Worm (Caenorhabditis elegans): ENCODE measurements around the gene C35D10.5.

C35D10.5 gene

ce11 chrIII:4887291-4887690 is 25.1 kb downstream of the C35D10.5 start, which contains the start of gene clec-6:
Gene clec-6, minus strand, starts transcription at chrIII:4887444.
- TF ChIP-seq nhr-77 (tag; optimal IDR thresholded peaks at IDR 0.05) (no peak), nhr-28 (tag; optimal IDR thresholded peaks at IDR 0.05) (peak; percentile 8), daf-16 (GFP tag; optimal IDR thresholded peaks at IDR 0.05) (no peak), daf-16 (tag; optimal IDR thresholded peaks at IDR 0.05) (peak; percentile 42), dmd-6 (GFP tag; IDR thresholded peaks at IDR 0.05) (peak; percentile 36; the same call in 1 of the 2 replicates)

ce11 chrIII:4890997-4891396 is 28.8 kb downstream of the C35D10.5 start, which contains the start of gene F26F4.5:
Gene F26F4.5, minus strand, starts transcription at chrIII:4891252.
- TF ChIP-seq snpc-1.2 (GFP tag; IDR thresholded peaks at IDR 0.05) (no peak), T26A8.4 (GFP tag; IDR thresholded peaks at IDR 0.05) (no peak), unc-39 (tag; optimal IDR thresholded peaks at IDR 0.05) (no peak), zfp-3 (GFP tag; conservative IDR thresholded peaks at IDR 0.05) (no peak), unc-130 (GFP tag; optimal IDR thresholded peaks at IDR 0.05) (no peak), egl-43 (GFP tag; IDR thresholded peaks at IDR 0.05) (no peak), nhr-237 (tag; optimal IDR thresholded peaks at IDR 0.05) (no peak), aha-1 (tag) (peak; percentile 70), lin-38 (GFP tag; IDR thresholded peaks at IDR 0.05) (peak; percentile 45; the same call in 1 of the 2 replicates), nhr-28 (tag; optimal IDR thresholded peaks at IDR 0.05) (no peak), dmd-8 (GFP tag; IDR thresholded peaks at IDR 0.05) (no peak)

ce11 chrIII:4893540-4893939 is 31.4 kb downstream of the C35D10.5 start, which contains the start of gene F26F4.6:
Gene F26F4.6, minus strand, starts transcription at chrIII:4893640.
- TF ChIP-seq lim-7 (GFP tag; IDR thresholded peaks at IDR 0.05) = no peak

ce11 chrIII:4895313-4895712 is 33.2 kb downstream of the C35D10.5 start:
- peak in 1 of 2 experiments; percentile 91 for TF ChIP-seq unc-62 (GFP tag; optimal IDR thresholded peaks at IDR 0.05 in 1 of 2)
- TF ChIP-seq unc-62 (tag; optimal IDR thresholded peaks at IDR 0.05) = no peak
- TF ChIP-seq nhr-11 (tag; optimal IDR thresholded peaks at IDR 0.05) = no peak

ce11 chrIII:4899035-4899578 is 37.0 kb downstream of the C35D10.5 start, which contains the start of gene nhl-2:
Gene nhl-2, minus strand, starts transcription at chrIII:4899085.
- TF ChIP-seq dmd-6 (GFP tag; IDR thresholded peaks at IDR 0.05) = peak; percentile 5; the same call in 1 of the 2 replicates
- TF ChIP-seq ceh-62 (tag; optimal IDR thresholded peaks at IDR 0.05) = no peak
- no peak for TF ChIP-seq nhr-48 (tag; optimal IDR thresholded peaks at IDR 0.05)
- no peak for TF ChIP-seq madf-9 (GFP tag; conservative IDR thresholded peaks at IDR 0.05)
- no peak for TF ChIP-seq attf-4 (tag; optimal IDR thresholded peaks at IDR 0.05)
- TF ChIP-seq aha-1 (tag) = peak; percentile 50
- TF ChIP-seq fos-1 (tag; optimal IDR thresholded peaks at IDR 0.05) = no peak
- TF ChIP-seq hlh-30 (tag; optimal IDR thresholded peaks at IDR 0.05; ENCODE audit: insufficient read depth) = peak; percentile 76

- TF ChIP-seq nhr-28 (tag; optimal IDR thresholded peaks at IDR 0.05) (peak; percentile 98), zip-2 (tag; optimal IDR thresholded peaks at IDR 0.05) (peak; percentile 87), aha-1 (tag) (peak; percentile 100), cey-2 (tag; optimal IDR thresholded peaks at IDR 0.05; ENCODE audit: borderline replicate concordance, insufficient read depth) (peak; percentile 9), egl-27 (tag; optimal IDR thresholded peaks at IDR 0.05) (peak; percentile 62), lir-3 (tag; optimal IDR thresholded peaks at IDR 0.05) (peak; percentile 86), lin-39 (tag; optimal IDR thresholded peaks at IDR 0.05) (no peak), ceh-82 (tag; optimal IDR thresholded peaks at IDR 0.05) (peak; percentile 10), mdt-29 (GFP tag; IDR thresholded peaks at IDR 0.05) (peak; percentile 98), jun-1 (tag; optimal IDR thresholded peaks at IDR 0.05) (peak; percentile 96), daf-8 (GFP tag; IDR thresholded peaks at IDR 0.05) (peak; percentile 94; the same call in 1 of the 2 replicates), tag-97 (GFP tag; IDR thresholded peaks at IDR 0.05) (no peak), tra-1 (GFP tag; IDR thresholded peaks at IDR 0.05) (peak; percentile 99), arid-1 (GFP tag; conservative IDR thresholded peaks at IDR 0.05) (peak; percentile 95), sdz-12 (GFP tag; optimal IDR thresholded peaks at IDR 0.05) (peak; percentile 95), T20F7.1 (GFP tag; optimal IDR thresholded peaks at IDR 0.05) (peak; percentile 95), pqm-1 (tag; optimal IDR thresholded peaks at IDR 0.05) (peak; percentile 31), lin-13 (GFP tag; optimal IDR thresholded peaks at IDR 0.05) (peak; percentile 97), nhr-111 (GFP tag; optimal IDR thresholded peaks at IDR 0.05) (peak; percentile 57), ztf-7 (tag; optimal IDR thresholded peaks at IDR 0.05) (peak; percentile 74), ctbp-1 (GFP tag; IDR thresholded peaks at IDR 0.05) (peak; percentile 99)
These were observed 37.6 kb downstream of the C35D10.5 start for ce11 chrIII:4899728-4900127.

Measured in whole organism, L4 larva.